Worm (Caenorhabditis elegans): ENCODE results near the gene nep-3.

nep-3 gene

ce11 chrII:3901108-3901507, 24.1 kb upstream of the nep-3 start, which contains the start of gene F53C3.4:
Gene F53C3.4, plus strand, starts transcription at chrII:3901408.
- TF ChIP-seq pha-4 (tag; optimal IDR thresholded peaks at IDR 0.05) (no peak), ceh-18 (tag; optimal IDR thresholded peaks at IDR 0.05) (no peak), sox-4 (tag; optimal IDR thresholded peaks at IDR 0.05) (no peak), ceh-48 (tag; optimal IDR thresholded peaks at IDR 0.05) (no peak), pat-9 (tag; optimal IDR thresholded peaks at IDR 0.05) (no peak), ceh-9 (tag; optimal IDR thresholded peaks at IDR 0.05) (no peak), pqm-1 (tag; optimal IDR thresholded peaks at IDR 0.05) (no peak), syd-9 (tag; optimal IDR thresholded peaks at IDR 0.05) (no peak), C08G9.2 (tag; optimal IDR thresholded peaks at IDR 0.05) (no peak), elt-4 (tag; optimal IDR thresholded peaks at IDR 0.05) (no peak), dve-1 (tag; optimal IDR thresholded peaks at IDR 0.05) (no peak), hlh-8 (tag; optimal IDR thresholded peaks at IDR 0.05) (no peak), che-1 (tag; optimal IDR thresholded peaks at IDR 0.05) (no peak)

ce11 chrII:3897758-3898494, 20.9 kb upstream of the nep-3 start, which contains the start of gene F53C3.6:
Gene F53C3.6, plus strand, starts transcription at chrII:3898142.
- TF ChIP-seq madf-2 (tag; optimal IDR thresholded peaks at IDR 0.05) (no peak), unc-42 (tag; optimal IDR thresholded peaks at IDR 0.05) (peak; percentile 70), nfya-1 (tag; optimal IDR thresholded peaks at IDR 0.05) (peak; percentile 53), tbx-7 (tag; optimal IDR thresholded peaks at IDR 0.05) (no peak), ceh-31 (tag; optimal IDR thresholded peaks at IDR 0.05) (peak; percentile 55), ztf-16 (tag; optimal IDR thresholded peaks at IDR 0.05) (no peak), lin-11 (tag; optimal IDR thresholded peaks at IDR 0.05) (no peak), unc-55 (GFP tag; optimal IDR thresholded peaks at IDR 0.05) (peak; percentile 15), ceh-48 (tag; optimal IDR thresholded peaks at IDR 0.05) (no peak), ceh-6 (GFP tag; optimal IDR thresholded peaks at IDR 0.05) (no peak), unc-86 (tag; optimal IDR thresholded peaks at IDR 0.05) (no peak), Y22D7AL.16 (tag; optimal IDR thresholded peaks at IDR 0.05) (no peak), che-1 (tag; optimal IDR thresholded peaks at IDR 0.05) (no peak), tbx-2 (tag; optimal IDR thresholded peaks at IDR 0.05) (peak; percentile 40), pag-3 (tag; optimal IDR thresholded peaks at IDR 0.05; ENCODE audit: borderline replicate concordance) (no peak), sdc-2 (tag; optimal IDR thresholded peaks at IDR 0.05) (peak; percentile 20), nhr-232 (tag; optimal IDR thresholded peaks at IDR 0.05) (no peak), elt-4 (tag; optimal IDR thresholded peaks at IDR 0.05) (no peak)

- TF ChIP-seq pqm-1 (tag; optimal IDR thresholded peaks at IDR 0.05): no peak
- no peak for TF ChIP-seq ceh-14 (tag; optimal IDR thresholded peaks at IDR 0.05)
- no peak for TF ChIP-seq nhr-11 (tag; optimal IDR thresholded peaks at IDR 0.05)
- peak; percentile 59 for TF ChIP-seq unc-42 (tag; optimal IDR thresholded peaks at IDR 0.05)
- no peak for TF ChIP-seq pha-4 (tag; optimal IDR thresholded peaks at IDR 0.05)
- peak; percentile 20 for TF ChIP-seq ref-2 (tag; optimal IDR thresholded peaks at IDR 0.05)
- TF ChIP-seq ceh-9 (tag; optimal IDR thresholded peaks at IDR 0.05): no peak
- peak; percentile 18 for TF ChIP-seq hlh-30 (tag; optimal IDR thresholded peaks at IDR 0.05; ENCODE audit: insufficient read depth)
- TF ChIP-seq dve-1 (tag; optimal IDR thresholded peaks at IDR 0.05): no peak
- TF ChIP-seq hlh-15 (tag; optimal IDR thresholded peaks at IDR 0.05): no peak
- TF ChIP-seq elt-4 (tag; optimal IDR thresholded peaks at IDR 0.05): no peak
- TF ChIP-seq unc-55 (GFP tag; optimal IDR thresholded peaks at IDR 0.05): peak; percentile 27
- no peak for TF ChIP-seq ceh-22 (tag; optimal IDR thresholded peaks at IDR 0.05)
- no peak for TF ChIP-seq hlh-6 (tag; optimal IDR thresholded peaks at IDR 0.05)
- TF ChIP-seq ceh-19 (GFP tag; optimal IDR thresholded peaks at IDR 0.05): no peak
- TF ChIP-seq unc-86 (tag; optimal IDR thresholded peaks at IDR 0.05): no peak
- peak; percentile 66 for TF ChIP-seq nfya-1 (tag; optimal IDR thresholded peaks at IDR 0.05)
- no peak for TF ChIP-seq C38D4.7 (GFP tag; optimal IDR thresholded peaks at IDR 0.05)
- TF ChIP-seq elt-2 (tag; optimal IDR thresholded peaks at IDR 0.05): peak; percentile 29
- TF ChIP-seq sox-2 (GFP tag; IDR thresholded peaks at IDR 0.05): peak; percentile 61
- no peak for TF ChIP-seq dmd-4 (tag; optimal IDR thresholded peaks at IDR 0.05; ENCODE audit: borderline replicate concordance)
- peak; percentile 20 for TF ChIP-seq hlh-8 (tag; optimal IDR thresholded peaks at IDR 0.05)
- TF ChIP-seq eyg-1 (tag; optimal IDR thresholded peaks at IDR 0.05): no peak
- TF ChIP-seq ahr-1 (tag; optimal IDR thresholded peaks at IDR 0.05): no peak
- TF ChIP-seq pros-1 (tag; optimal IDR thresholded peaks at IDR 0.05): no peak
- no peak for TF ChIP-seq hlh-13 (GFP tag; optimal IDR thresholded peaks at IDR 0.05)
- peak; percentile 59 for TF ChIP-seq ceh-31 (tag; optimal IDR thresholded peaks at IDR 0.05)
- TF ChIP-seq pha-2 (tag; optimal IDR thresholded peaks at IDR 0.05): no peak
- no peak for TF ChIP-seq zip-5 (tag; optimal IDR thresholded peaks at IDR 0.05)
- TF ChIP-seq tbx-2 (tag; optimal IDR thresholded peaks at IDR 0.05): no peak
- no peak for TF ChIP-seq syd-9 (tag; optimal IDR thresholded peaks at IDR 0.05)
- no peak for TF ChIP-seq C08G9.2 (tag; optimal IDR thresholded peaks at IDR 0.05)
Measured at ce11 chrII:3896920-3897319, 19.9 kb upstream of the nep-3 start.
